Worm (Caenorhabditis elegans) whole organism, L2 larva: ENCODE data around the gene T26C5.2.
A peak's percentile ranks its signal among the peaks of the same experiment; 100 is the strongest.

Experiments
- C34F6.9 ChIP-seq: fragments of 150-350 bp; optimal IDR thresholded peaks from 2 replicates; lab custom pipeline; 2014; ENCODE audit warnings: missing biosample characterization, missing genetic modification characterization
- F13H6.1 ChIP-seq: sonication (generic microtip); optimal IDR thresholded peaks from 2 replicates; lab custom pipeline; 2016; ENCODE audit warnings: missing genetic modification characterization, missing compliant biosample characterization
- R02D3.7 ChIP-seq: fragments of 150-350 bp; optimal IDR thresholded peaks from 2 replicates; lab custom pipeline; 2014; ENCODE audit warnings: missing biosample characterization, missing genetic modification characterization
- Y55F3AM.14 ChIP-seq: fragments of 200-800 bp; sonication (Bioruptor generic); optimal IDR thresholded peaks from 2 replicates; lab custom pipeline; 2018; ENCODE audit warnings: mild to moderate bottlenecking, missing genetic modification characterization, missing compliant biosample characterization
- ZK546.5 ChIP-seq: sonication (generic microtip); optimal IDR thresholded peaks from 2 replicates; lab custom pipeline; 2017; ENCODE audit warnings: missing biosample characterization, missing genetic modification characterization
- ama-1 ChIP-seq: fragments of 150-350 bp; optimal IDR thresholded peaks from 2 replicates; lab custom pipeline; 2018; ENCODE audit warnings: inconsistent platforms
- blmp-1 ChIP-seq: sonication (generic microtip); optimal IDR thresholded peaks from 2 replicates; lab custom pipeline; 2017; ENCODE audit warnings: missing genetic modification characterization, mild to moderate bottlenecking, missing compliant biosample characterization, antibody characterized with exemption, moderate library complexity; ENCODE audit not compliant: insufficient read depth
- ceh-16 ChIP-seq: fragments of 150-350 bp; optimal IDR thresholded peaks from 2 replicates; lab custom pipeline; 2014; ENCODE audit warnings: missing biosample characterization, missing genetic modification characterization
- ceh-82 ChIP-seq: fragments of 150-350 bp; optimal IDR thresholded peaks from 2 replicates; lab custom pipeline; 2014; ENCODE audit warnings: missing biosample characterization, missing genetic modification characterization
- crh-2 ChIP-seq: sonication (generic microtip); optimal IDR thresholded peaks from 2 replicates; lab custom pipeline; 2017; ENCODE audit warnings: missing biosample characterization, missing genetic modification characterization
- dmd-4 ChIP-seq: sonication (generic microtip); optimal IDR thresholded peaks from 2 replicates; lab custom pipeline; 2017; ENCODE audit warnings: missing biosample characterization, missing genetic modification characterization
- elt-1 ChIP-seq: fragments of 150-350 bp; optimal IDR thresholded peaks from 2 replicates; lab custom pipeline; 2014; ENCODE audit warnings: missing biosample characterization, missing genetic modification characterization
- elt-3 ChIP-seq: sonication (generic microtip); optimal IDR thresholded peaks from 2 replicates; lab custom pipeline; 2017; ENCODE audit warnings: missing biosample characterization, missing genetic modification characterization
- fos-1 ChIP-seq: fragments of 150-350 bp; optimal IDR thresholded peaks from 2 replicates; lab custom pipeline; 2014; ENCODE audit warnings: missing biosample characterization, missing genetic modification characterization
- lin-13 ChIP-seq: fragments of 150-350 bp; optimal IDR thresholded peaks from 2 replicates; lab custom pipeline; 2014; ENCODE audit warnings: missing biosample characterization, missing genetic modification reagents, missing genetic modification characterization
- lin-39 ChIP-seq: fragments of 150-350 bp; optimal IDR thresholded peaks from 2 replicates; lab custom pipeline; 2014; ENCODE audit warnings: missing biosample characterization, missing genetic modification reagents, missing genetic modification characterization
- lsy-2 ChIP-seq, 2 experiments: fragments of 150-350 bp in 1 of 2; sonication (generic microtip) in 1 of 2; optimal IDR thresholded peaks; 2 replicates each; lab custom pipeline; 2014 to 2017; ENCODE audit warnings: missing biosample characterization in 2 of 2, missing genetic modification characterization in 2 of 2
- mab-5 ChIP-seq: fragments of 150-350 bp; optimal IDR thresholded peaks from 2 replicates; lab custom pipeline; 2014; ENCODE audit warnings: missing biosample characterization, missing genetic modification characterization
- mbf-1 ChIP-seq: sonication (generic microtip); optimal IDR thresholded peaks from 2 replicates; lab custom pipeline; 2017; ENCODE audit warnings: missing biosample characterization, missing genetic modification characterization
- mdl-1 ChIP-seq, 2 experiments: fragments of 150-350 bp in 1 of 2; sonication (generic microtip) in 1 of 2; optimal IDR thresholded peaks; 2 replicates each; lab custom pipeline; 2017; ENCODE audit warnings: missing biosample characterization in 2 of 2, missing genetic modification characterization in 2 of 2
- nhr-10 ChIP-seq: sonication (generic microtip); optimal IDR thresholded peaks from 2 replicates; lab custom pipeline; 2017; ENCODE audit warnings: missing biosample characterization, missing genetic modification characterization
- nhr-11 ChIP-seq: fragments of 150-350 bp; optimal IDR thresholded peaks from 2 replicates; lab custom pipeline; 2014; ENCODE audit warnings: missing biosample characterization, missing genetic modification characterization
- nhr-12 ChIP-seq: fragments of 150-350 bp; optimal IDR thresholded peaks from 2 replicates; lab custom pipeline; 2014; ENCODE audit warnings: missing biosample characterization, missing genetic modification characterization
- nhr-129 ChIP-seq: fragments of 150-350 bp; optimal IDR thresholded peaks from 2 replicates; lab custom pipeline; 2014; ENCODE audit warnings: missing biosample characterization, missing genetic modification characterization
- nhr-23 ChIP-seq: fragments of 150-350 bp; optimal IDR thresholded peaks from 2 replicates; lab custom pipeline; 2014; ENCODE audit warnings: missing biosample characterization, missing genetic modification reagents, missing genetic modification characterization
- nhr-237 ChIP-seq: fragments of 150-350 bp; optimal IDR thresholded peaks from 2 replicates; lab custom pipeline; 2014; ENCODE audit warnings: missing biosample characterization, missing genetic modification characterization
- nhr-25 ChIP-seq: fragments of 150-350 bp; sonication (generic microtip); optimal IDR thresholded peaks from 3 replicates; lab custom pipeline; 2014; ENCODE audit warnings: missing biosample characterization, missing genetic modification characterization
- nhr-6 ChIP-seq: fragments of 150-350 bp; optimal IDR thresholded peaks from 2 replicates; lab custom pipeline; 2014; ENCODE audit warnings: missing biosample characterization, missing genetic modification characterization
- nhr-77 ChIP-seq: fragments of 150-350 bp; optimal IDR thresholded peaks from 2 replicates; lab custom pipeline; 2014; ENCODE audit warnings: missing biosample characterization, missing genetic modification characterization
- peb-1 ChIP-seq: fragments of 150-350 bp; optimal IDR thresholded peaks from 2 replicates; lab custom pipeline; 2014; ENCODE audit warnings: missing biosample characterization, missing genetic modification characterization
- sem-4 ChIP-seq: fragments of 150-350 bp; optimal IDR thresholded peaks from 2 replicates; lab custom pipeline; 2014; ENCODE audit warnings: missing biosample characterization, missing genetic modification reagents, missing genetic modification characterization
- skn-1 ChIP-seq: sonication (generic microtip); optimal IDR thresholded peaks from 2 replicates; lab custom pipeline; 2017; ENCODE audit warnings: missing biosample characterization, missing genetic modification characterization
- sma-3 ChIP-seq: sonication (generic microtip); optimal IDR thresholded peaks from 2 replicates; lab custom pipeline; 2016; ENCODE audit warnings: missing genetic modification reagents, missing genetic modification characterization, missing compliant biosample characterization
- sma-9 ChIP-seq, 2 experiments: fragments of 150-350 bp in 1 of 2; sonication (generic microtip) in 1 of 2; optimal IDR thresholded peaks; 2 replicates each; lab custom pipeline; 2014 to 2016; ENCODE audit warnings: missing genetic modification characterization in 2 of 2, mild to moderate bottlenecking in 1 of 2, missing biosample characterization in 1 of 2, missing compliant biosample characterization in 1 of 2, missing genetic modification reagents in 1 of 2, moderate library complexity in 1 of 2
- unc-39 ChIP-seq: fragments of 150-350 bp; optimal IDR thresholded peaks from 2 replicates; lab custom pipeline; 2014; ENCODE audit warnings: missing biosample characterization, missing genetic modification characterization
- unc-55 ChIP-seq: fragments of 150-350 bp; sonication (generic microtip); optimal IDR thresholded peaks from 3 replicates; lab custom pipeline; 2014; ENCODE audit warnings: missing biosample characterization, missing genetic modification reagents, missing genetic modification characterization
- unc-62 ChIP-seq: fragments of 150-350 bp; optimal IDR thresholded peaks from 2 replicates; lab custom pipeline; 2014; ENCODE audit warnings: missing biosample characterization, missing genetic modification reagents, missing genetic modification characterization
- zag-1 ChIP-seq: fragments of 150-350 bp; optimal IDR thresholded peaks from 2 replicates; lab custom pipeline; 2014; ENCODE audit warnings: missing biosample characterization, missing genetic modification characterization
- ztf-1 ChIP-seq: fragments of 200-800 bp; sonication (Bioruptor generic); conservative IDR thresholded peaks from 2 replicates; pipeline ENCODE4 v1.3.6; 2022; ENCODE audit warnings: missing genetic modification characterization, missing compliant biosample characterization
- ztf-11 ChIP-seq: sonication (generic microtip); optimal IDR thresholded peaks from 2 replicates; lab custom pipeline; 2017; ENCODE audit warnings: missing biosample characterization, missing genetic modification characterization
- ztf-4 ChIP-seq: fragments of 150-350 bp; optimal IDR thresholded peaks from 2 replicates; lab custom pipeline; 2014; ENCODE audit warnings: missing biosample characterization, missing genetic modification characterization

The T26C5.2 gene

ce11 chrII:9258566-9258965 lies 25.5 kb downstream of the T26C5.2 start:
- TF ChIP-seq unc-55 (GFP tag; lab: Kevin White, UChicago): no peak
- no peak for TF ChIP-seq peb-1
- no peak for TF ChIP-seq nhr-6 (tag; lab: Kevin White, UChicago)
- no peak for TF ChIP-seq fos-1 (tag; lab: Kevin White, UChicago)
- no peak for TF ChIP-seq lsy-2 (tag; optimal IDR thresholded peaks at IDR 0.05; lab: Kevin White, UChicago)
- TF ChIP-seq nhr-11: no peak
- TF ChIP-seq R02D3.7 (tag; lab: Kevin White, UChicago): no peak
- TF ChIP-seq dmd-4 (tag; lab: Kevin White, UChicago): no peak
- no peak for TF ChIP-seq unc-39 (tag; lab: Kevin White, UChicago)
- TF ChIP-seq nhr-10 (tag; lab: Kevin White, UChicago): no peak
- TF ChIP-seq sma-3 (GFP tag; lab: Kevin White, UChicago): no peak
- no peak for TF ChIP-seq ztf-1
- no peak for TF ChIP-seq blmp-1 (tag; lab: Kevin White, UChicago)
- TF ChIP-seq ceh-82 (tag; lab: Kevin White, UChicago): no peak
- TF ChIP-seq unc-62 (GFP tag; lab: Kevin White, UChicago): no peak

ce11 chrII:9260026-9260425 lies 27.0 kb downstream of the T26C5.2 start:
- TF ChIP-seq blmp-1 (tag; lab: Kevin White, UChicago) (peak; percentile 36), lin-13 (GFP tag; lab: Kevin White, UChicago) (no peak), unc-39 (tag; lab: Kevin White, UChicago) (no peak), C34F6.9 (tag; lab: Kevin White, UChicago) (peak; percentile 1), ztf-4 (tag; lab: Kevin White, UChicago) (no peak), nhr-129 (tag; lab: Kevin White, UChicago) (peak; percentile 51), peb-1 (no peak), sma-9 (GFP tag; optimal IDR thresholded peaks at IDR 0.05; lab: Kevin White, UChicago) (peak; percentile 16), sma-9 (tag; optimal IDR thresholded peaks at IDR 0.05; lab: Kevin White, UChicago) (no peak), nhr-25 (tag; lab: Kevin White, UChicago) (peak; percentile 28), fos-1 (tag; lab: Kevin White, UChicago) (no peak), crh-2 (tag; lab: Kevin White, UChicago) (no peak), lsy-2 (tag; optimal IDR thresholded peaks at IDR 0.05; lab: Kevin White, UChicago) (no peak)

- TF ChIP-seq mbf-1 (tag; lab: Kevin White, UChicago) (no peak), skn-1 (tag; lab: Kevin White, UChicago) (no peak), ztf-4 (tag; lab: Kevin White, UChicago) (no peak), zag-1 (no peak)
Observed at ce11 chrII:9261403-9261802, 28.4 kb downstream of the T26C5.2 start.

ce11 chrII:9261931-9262562 lies 29.0 kb downstream of the T26C5.2 start, which contains the start of gene aqp-2:
Gene aqp-2, minus strand, starts transcription at chrII:9261981.
- TF ChIP-seq ceh-82 (tag; lab: Kevin White, UChicago): no peak
- no peak for TF ChIP-seq ztf-1
- TF ChIP-seq fos-1 (tag; lab: Kevin White, UChicago): peak; percentile 2
- no peak for TF ChIP-seq elt-3 (tag; lab: Kevin White, UChicago)
- no peak for TF ChIP-seq nhr-23 (tag; lab: Kevin White, UChicago)
- no peak for TF ChIP-seq nhr-237 (tag; lab: Kevin White, UChicago)
- no peak for TF ChIP-seq nhr-11
- TF ChIP-seq sem-4 (tag; lab: Kevin White, UChicago): no peak
- TF ChIP-seq C34F6.9 (tag; lab: Kevin White, UChicago): peak; percentile 17
- no peak for TF ChIP-seq mdl-1 (tag; optimal IDR thresholded peaks at IDR 0.05; lab: Kevin White, UChicago)
- no peak for TF ChIP-seq elt-1
- TF ChIP-seq mbf-1 (tag; lab: Kevin White, UChicago): no peak
- TF ChIP-seq Y55F3AM.14 (GFP tag; lab: Kevin White, UChicago): no peak
- TF ChIP-seq dmd-4 (tag; lab: Kevin White, UChicago): no peak
- TF ChIP-seq mab-5 (tag; lab: Kevin White, UChicago): no peak
- TF ChIP-seq F13H6.1 (tag; lab: Kevin White, UChicago): peak; percentile 68
- TF ChIP-seq crh-2 (tag; lab: Kevin White, UChicago): no peak
- no peak for TF ChIP-seq lin-13 (GFP tag; lab: Kevin White, UChicago)
- TF ChIP-seq unc-62 (GFP tag; lab: Kevin White, UChicago): no peak
- TF ChIP-seq lsy-2 (tag; optimal IDR thresholded peaks at IDR 0.05; lab: Kevin White, UChicago): peak in 1 of 2 experiments; percentile 36
- no peak for TF ChIP-seq nhr-10 (tag; lab: Kevin White, UChicago)
- TF ChIP-seq ztf-11: no peak
- no peak for TF ChIP-seq nhr-77
- peak; percentile 53 for TF ChIP-seq nhr-129 (tag; lab: Kevin White, UChicago)
- no peak for TF ChIP-seq blmp-1 (tag; lab: Kevin White, UChicago)
- no peak for TF ChIP-seq nhr-12 (tag; lab: Kevin White, UChicago)
- no peak for TF ChIP-seq skn-1 (tag; lab: Kevin White, UChicago)
- TF ChIP-seq zag-1: no peak
- TF ChIP-seq nhr-6 (tag; lab: Kevin White, UChicago): no peak
- TF ChIP-seq sma-3 (GFP tag; lab: Kevin White, UChicago): no peak
- peak; percentile 82 for TF ChIP-seq sma-9 (GFP tag; optimal IDR thresholded peaks at IDR 0.05; lab: Kevin White, UChicago)
- TF ChIP-seq sma-9 (tag; optimal IDR thresholded peaks at IDR 0.05; lab: Kevin White, UChicago): no peak
- no peak for TF ChIP-seq unc-55 (GFP tag; lab: Kevin White, UChicago)
- peak; percentile 31 for TF ChIP-seq nhr-25 (tag; lab: Kevin White, UChicago)
- TF ChIP-seq unc-39 (tag; lab: Kevin White, UChicago): no peak
- TF ChIP-seq lin-39: no peak
- no peak for TF ChIP-seq ceh-16 (tag; lab: Kevin White, UChicago)
- TF ChIP-seq ztf-4 (tag; lab: Kevin White, UChicago): no peak
- TF ChIP-seq ama-1 (lab: Kevin White, UChicago): peak; percentile 17
- TF ChIP-seq ZK546.5: no peak
